Worm (Caenorhabditis elegans) whole organism, early embryonic: Measurements from ENCODE around the gene T09A5.15.

Experiments used
- B0310.2 ChIP-seq: sonication (generic microtip); optimal IDR thresholded peaks from 2 replicates; lab custom pipeline; 2016; ENCODE audit warnings: mild to moderate bottlenecking, missing genetic modification characterization, missing compliant biosample characterization
- F13C5.2 ChIP-seq: sonication (generic microtip); optimal IDR thresholded peaks from 2 replicates; lab custom pipeline; 2017; ENCODE audit warnings: mild to moderate bottlenecking, missing genetic modification characterization, inconsistent platforms, missing compliant biosample characterization
- ama-1 ChIP-seq: fragments of 150-350 bp; optimal IDR thresholded peaks from 2 replicates; lab custom pipeline; 2014
- ceh-13 ChIP-seq: fragments of 200-800 bp; sonication (Bioruptor generic); optimal IDR thresholded peaks from 2 replicates; lab custom pipeline; 2018; ENCODE audit warnings: mild to moderate bottlenecking, missing genetic modification characterization, missing compliant biosample characterization
- ceh-36 ChIP-seq: sonication (generic microtip); optimal IDR thresholded peaks from 2 replicates; lab custom pipeline; 2016; ENCODE audit warnings: missing genetic modification characterization, inconsistent platforms, missing compliant biosample characterization
- ets-7 ChIP-seq: sonication (generic microtip); optimal IDR thresholded peaks from 2 replicates; lab custom pipeline; 2016; ENCODE audit warnings: missing genotype, missing genetic modification characterization, missing compliant biosample characterization
- flt-1 ChIP-seq: fragments of 200-800 bp; sonication (Bioruptor generic); IDR thresholded peaks from 2 replicates; pipeline ENCODE4 v1.3.6; 2022; ENCODE audit warnings: missing genetic modification characterization, missing compliant biosample characterization
- hmg-4 ChIP-seq: fragments of 200-800 bp; sonication (Bioruptor generic); optimal IDR thresholded peaks from 2 replicates; lab custom pipeline; 2018; ENCODE audit warnings: mild to moderate bottlenecking, missing genetic modification characterization, missing compliant biosample characterization
- hnd-1 ChIP-seq: sonication (generic microtip); optimal IDR thresholded peaks from 2 replicates; lab custom pipeline; 2016; ENCODE audit warnings: missing genetic modification characterization, missing compliant biosample characterization
- pes-1 ChIP-seq: fragments of 200-800 bp; sonication (Bioruptor generic); IDR thresholded peaks from 2 replicates; pipeline ENCODE4 v1.3.6; 2022; ENCODE audit warnings: missing genetic modification reagents, missing genetic modification characterization, missing compliant biosample characterization
- scrt-1 ChIP-seq: fragments of 200-800 bp; sonication (Bioruptor generic); IDR thresholded peaks from 2 replicates; pipeline ENCODE4 v1.3.6; 2022; ENCODE audit warnings: missing genetic modification characterization, missing compliant biosample characterization
- sea-1 ChIP-seq: fragments of 200-800 bp; sonication (Bioruptor generic); conservative IDR thresholded peaks from 2 replicates; pipeline ENCODE4 v1.3.6; 2022; ENCODE audit warnings: missing genetic modification characterization, missing compliant biosample characterization

DNA sequence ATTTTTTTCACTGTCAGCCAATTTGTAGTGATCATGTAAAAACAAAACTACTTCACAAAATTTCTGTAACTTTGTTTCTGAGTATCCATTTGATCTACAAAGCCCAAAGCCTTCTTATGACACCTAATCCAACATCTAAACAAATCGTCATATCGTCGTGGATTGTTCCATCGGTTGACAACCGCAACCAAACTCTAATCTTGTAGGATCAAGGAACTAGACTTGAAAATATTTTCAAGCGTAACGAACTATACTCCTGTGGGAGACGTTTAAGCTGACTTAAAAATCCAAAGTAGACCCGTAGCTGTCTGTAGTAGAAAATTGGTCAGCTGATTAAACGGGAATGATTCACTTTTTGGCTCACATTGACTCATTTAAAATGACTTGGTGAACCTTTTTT, 28.1 kb upstream of the T09A5.15 start:
- TF ChIP-seq ceh-13 (GFP tag; lab: Kevin White, UChicago) (no peak), B0310.2 (tag; lab: Kevin White, UChicago) (no peak), ama-1 (lab: Kevin White, UChicago) (no peak), ceh-36 (no peak), hmg-4 (GFP tag; lab: Kevin White, UChicago) (no peak), sea-1 (GFP tag; lab: Robert Waterston, UW) (no peak), flt-1 (GFP tag; lab: Robert Waterston, UW) (no peak), pes-1 (GFP tag; lab: Robert Waterston, UW) (no peak), F13C5.2 (no peak), ets-7 (tag; lab: Kevin White, UChicago) (no peak), hnd-1 (tag; lab: Kevin White, UChicago) (no peak), scrt-1 (GFP tag; lab: Robert Waterston, UW) (no peak)
